Worm (Caenorhabditis elegans): ENCODE measurements around the gene com-1.
A peak's percentile ranks its signal among the peaks of the same experiment; 100 is the strongest.

The com-1 gene

DNA sequence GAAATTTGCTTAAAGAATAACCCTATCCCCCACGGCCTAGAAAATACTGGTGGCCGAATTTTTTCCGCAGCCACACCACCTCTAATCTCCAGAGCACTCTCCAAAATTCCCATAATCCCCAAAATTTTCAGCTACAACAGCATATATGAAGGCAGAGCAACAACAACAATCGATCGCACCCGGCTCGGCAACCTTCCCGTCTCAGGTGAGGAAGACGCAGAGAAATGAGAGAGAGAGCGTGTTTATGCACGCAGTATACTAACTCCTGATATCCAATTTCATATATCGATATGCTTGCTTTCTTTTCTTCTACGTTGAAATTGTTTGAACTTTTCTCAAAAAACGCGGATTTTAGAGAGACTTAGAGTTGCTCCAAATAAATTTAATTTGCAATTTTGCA lies 10.2 kb downstream of the com-1 start:
- peak; percentile 65 for TF ChIP-seq unc-120 (tag; optimal IDR thresholded peaks at IDR 0.05; ENCODE audit: poor library complexity, severe bottlenecking)
- TF ChIP-seq ztf-11 (tag; optimal IDR thresholded peaks at IDR 0.05), result no peak
- peak; percentile 95 for TF ChIP-seq hlh-1 (tag; optimal IDR thresholded peaks at IDR 0.05)
- no peak for TF ChIP-seq elt-3 (tag; optimal IDR thresholded peaks at IDR 0.05)
- TF ChIP-seq snpc-4 (tag; optimal IDR thresholded peaks at IDR 0.05), result no peak

ce11 chrIII:10907678-10908217 lies 11.6 kb downstream of the com-1 start:
- TF ChIP-seq ceh-83 (GFP tag; optimal IDR thresholded peaks at IDR 0.05) (no peak), lin-32 (GFP tag; optimal IDR thresholded peaks at IDR 0.05) (no peak), sptf-1 (tag; optimal IDR thresholded peaks at IDR 0.05) (no peak)

- TF ChIP-seq elt-1 (tag; optimal IDR thresholded peaks at IDR 0.05; ENCODE audit: borderline replicate concordance, insufficient read depth), result no peak
- TF ChIP-seq hlh-1 (tag; optimal IDR thresholded peaks at IDR 0.05), result peak; percentile 6
- TF ChIP-seq mls-2 (tag; optimal IDR thresholded peaks at IDR 0.05), result no peak
Measured at ce11 chrIII:10908543-10908942, 12.4 kb downstream of the com-1 start.

- TF ChIP-seq ceh-39 (tag; optimal IDR thresholded peaks at IDR 0.05) (no peak), lin-13 (tag; optimal IDR thresholded peaks at IDR 0.05) (no peak), nhr-2 (tag; optimal IDR thresholded peaks at IDR 0.05) (no peak)
Measured at ce11 chrIII:10909166-10909565, 13.0 kb downstream of the com-1 start.

- TF ChIP-seq blmp-1 (tag; optimal IDR thresholded peaks at IDR 0.05) (peak; percentile 25), ceh-43 (GFP tag; optimal IDR thresholded peaks at IDR 0.05) (no peak)
Measured at ce11 chrIII:10911160-10911559, 15.0 kb downstream of the com-1 start, which contains the start of gene cut-6. Gene cut-6, plus strand, starts transcription at chrIII:10911460.

DNA sequence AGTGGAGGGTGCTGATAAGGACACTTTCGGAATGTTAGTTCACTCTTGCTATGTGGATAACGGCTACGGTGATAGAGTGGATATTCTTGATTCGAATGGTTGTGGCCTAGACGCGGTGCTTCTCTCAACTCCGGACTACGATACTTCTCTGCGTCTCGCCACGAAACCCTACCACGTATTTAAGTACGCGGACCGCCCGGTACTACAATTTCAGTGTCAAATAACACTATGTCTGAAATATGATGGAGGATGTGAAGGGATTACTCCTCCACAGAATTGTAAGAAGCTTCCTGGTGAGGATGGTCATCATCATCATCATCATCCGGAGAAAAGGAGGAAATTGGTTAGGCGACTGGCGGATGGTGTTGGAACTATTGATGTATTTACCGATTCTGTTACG lies 18.8 kb downstream of the com-1 start:
- TF ChIP-seq hlh-1 (tag; optimal IDR thresholded peaks at IDR 0.05) (no peak), nhr-2 (tag; optimal IDR thresholded peaks at IDR 0.05) (no peak), zip-8 (tag; optimal IDR thresholded peaks at IDR 0.05) (no peak), lin-13 (tag; optimal IDR thresholded peaks at IDR 0.05) (no peak)

- no peak for TF ChIP-seq blmp-1 (tag; optimal IDR thresholded peaks at IDR 0.05)
- TF ChIP-seq mls-2 (tag; optimal IDR thresholded peaks at IDR 0.05), result no peak
- TF ChIP-seq mab-5 (tag; optimal IDR thresholded peaks at IDR 0.05), result no peak
- TF ChIP-seq lsy-2 (tag; optimal IDR thresholded peaks at IDR 0.05), result peak; percentile 45
- no peak for TF ChIP-seq ces-1 (GFP tag; optimal IDR thresholded peaks at IDR 0.05)
- TF ChIP-seq unc-120 (tag; optimal IDR thresholded peaks at IDR 0.05; ENCODE audit: poor library complexity, severe bottlenecking), result no peak
- no peak for TF ChIP-seq unc-62 (GFP tag; optimal IDR thresholded peaks at IDR 0.05)
Measured at ce11 chrIII:10920044-10920443, 23.9 kb downstream of the com-1 start, which contains the start of gene vab-7. Gene vab-7, plus strand, starts transcription at chrIII:10920344.

DNA sequence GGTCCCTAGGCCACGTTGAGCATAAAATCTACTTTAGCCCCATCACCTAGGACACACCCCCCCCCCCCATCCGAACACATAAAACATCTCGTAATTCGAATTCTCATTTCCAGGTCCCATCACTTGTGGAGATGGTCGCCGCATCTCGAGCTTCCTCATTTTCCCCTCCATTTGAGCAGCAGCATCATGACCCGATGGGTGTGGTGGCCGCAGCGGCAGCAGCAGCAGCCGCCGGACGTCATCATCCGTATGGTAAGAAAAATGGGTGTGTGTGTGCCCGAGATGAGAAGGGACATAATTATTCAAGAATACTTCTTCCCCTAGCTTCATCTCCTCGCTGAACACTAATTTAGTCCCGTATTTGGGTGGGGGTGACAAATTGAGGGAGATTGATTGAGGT lies 25.3 kb downstream of the com-1 start:
- TF ChIP-seq nhr-12 (tag; optimal IDR thresholded peaks at IDR 0.05), result no peak
- TF ChIP-seq M03D4.4 (tag; optimal IDR thresholded peaks at IDR 0.05), result no peak
- TF ChIP-seq nhr-2 (tag; optimal IDR thresholded peaks at IDR 0.05), result no peak
- TF ChIP-seq mls-2 (tag; optimal IDR thresholded peaks at IDR 0.05), result no peak
- TF ChIP-seq ceh-39 (tag; optimal IDR thresholded peaks at IDR 0.05), result no peak
- TF ChIP-seq flh-1 (GFP tag; optimal IDR thresholded peaks at IDR 0.05), result no peak
- TF ChIP-seq bed-3 (GFP tag; optimal IDR thresholded peaks at IDR 0.05), result no peak
- TF ChIP-seq snpc-4 (tag; optimal IDR thresholded peaks at IDR 0.05), result no peak
- no peak for TF ChIP-seq tbx-8 (GFP tag; optimal IDR thresholded peaks at IDR 0.05)
- no peak for TF ChIP-seq drap-1 (GFP tag; optimal IDR thresholded peaks at IDR 0.05)

Data from whole organism, mixed stage, embryonic.